Worm (Caenorhabditis elegans) whole organism, mixed stage, embryonic: Measurements from ENCODE around the gene pax-2.
A peak's percentile ranks its signal among the peaks of the same experiment; 100 is the strongest.

Experiments used
- M03D4.4 ChIP-seq: sonication (generic microtip); optimal IDR thresholded peaks from 2 replicates; lab custom pipeline; 2017; ENCODE audit warnings: mild to moderate bottlenecking, missing genetic modification characterization, missing compliant biosample characterization
- bed-3 ChIP-seq: fragments of 200-800 bp; sonication (Bioruptor generic); optimal IDR thresholded peaks from 3 replicates; lab custom pipeline; 2018; ENCODE audit warnings: mild to moderate bottlenecking, missing genetic modification characterization, moderate library complexity, missing compliant biosample characterization
- blmp-1 ChIP-seq: fragments of 150-350 bp; optimal IDR thresholded peaks from 2 replicates; lab custom pipeline; 2014; ENCODE audit warnings: missing biosample characterization, missing genetic modification characterization
- ceh-39 ChIP-seq: fragments of 150-350 bp; optimal IDR thresholded peaks from 2 replicates; lab custom pipeline; 2014; ENCODE audit warnings: missing biosample characterization, missing genetic modification characterization
- ceh-43 ChIP-seq: fragments of 200-800 bp; sonication (Bioruptor generic); optimal IDR thresholded peaks from 2 replicates; lab custom pipeline; 2018; ENCODE audit warnings: mild to moderate bottlenecking, missing genetic modification characterization, moderate library complexity, missing compliant biosample characterization
- ces-1 ChIP-seq: fragments of 150-350 bp; optimal IDR thresholded peaks from 2 replicates; lab custom pipeline; 2014; ENCODE audit warnings: missing biosample characterization, missing genetic modification reagents, missing genetic modification characterization
- drap-1 ChIP-seq: fragments of 200-800 bp; sonication (Bioruptor generic); optimal IDR thresholded peaks from 3 replicates; lab custom pipeline; 2018; ENCODE audit warnings: mild to moderate bottlenecking, missing genetic modification characterization, missing compliant biosample characterization
- elt-1 ChIP-seq: sonication (generic microtip); optimal IDR thresholded peaks from 2 replicates; lab custom pipeline; 2017; ENCODE audit warnings: missing genetic modification characterization, mild to moderate bottlenecking, missing compliant biosample characterization, antibody characterized with exemption, moderate library complexity, borderline replicate concordance; ENCODE audit not compliant: insufficient read depth
- elt-3 ChIP-seq: fragments of 150-350 bp; optimal IDR thresholded peaks from 2 replicates; lab custom pipeline; 2014; ENCODE audit warnings: missing biosample characterization, missing genetic modification characterization
- flh-1 ChIP-seq: fragments of 200-800 bp; sonication (Bioruptor generic); optimal IDR thresholded peaks from 2 replicates; lab custom pipeline; 2018; ENCODE audit warnings: mild to moderate bottlenecking, missing genetic modification characterization, moderate library complexity, missing compliant biosample characterization
- ham-2 ChIP-seq: fragments of 200-800 bp; sonication (Bioruptor generic); optimal IDR thresholded peaks from 2 replicates; lab custom pipeline; 2018; ENCODE audit warnings: mild to moderate bottlenecking, missing genetic modification characterization, missing compliant biosample characterization
- hlh-1 ChIP-seq: fragments of 150-350 bp; optimal IDR thresholded peaks from 2 replicates; lab custom pipeline; 2014; ENCODE audit warnings: missing biosample characterization, missing genetic modification reagents, missing genetic modification characterization
- lin-32 ChIP-seq: fragments of 200-800 bp; sonication (Bioruptor generic); optimal IDR thresholded peaks from 2 replicates; lab custom pipeline; 2018; ENCODE audit warnings: mild to moderate bottlenecking, missing genetic modification characterization, missing compliant biosample characterization
- mab-5 ChIP-seq: fragments of 150-350 bp; optimal IDR thresholded peaks from 2 replicates; lab custom pipeline; 2014; ENCODE audit warnings: missing biosample characterization, missing genetic modification characterization
- mep-1 ChIP-seq: fragments of 150-350 bp; optimal IDR thresholded peaks from 2 replicates; lab custom pipeline; 2017; ENCODE audit warnings: missing biosample characterization, missing genetic modification reagents, missing genetic modification characterization, inconsistent platforms
- mls-2 ChIP-seq: sonication (generic microtip); optimal IDR thresholded peaks from 2 replicates; lab custom pipeline; 2016; ENCODE audit warnings: mild to moderate bottlenecking, missing genetic modification characterization, moderate library complexity, missing compliant biosample characterization
- nhr-12 ChIP-seq: fragments of 150-350 bp; optimal IDR thresholded peaks from 2 replicates; lab custom pipeline; 2014; ENCODE audit warnings: missing biosample characterization, missing genetic modification characterization
- nhr-2 ChIP-seq: fragments of 150-350 bp; optimal IDR thresholded peaks from 2 replicates; lab custom pipeline; 2014; ENCODE audit warnings: missing biosample characterization, missing genetic modification characterization
- nhr-237 ChIP-seq: fragments of 150-350 bp; optimal IDR thresholded peaks from 2 replicates; lab custom pipeline; 2014; ENCODE audit warnings: missing biosample characterization, missing genetic modification characterization
- nhr-28 ChIP-seq: fragments of 150-350 bp; optimal IDR thresholded peaks from 2 replicates; lab custom pipeline; 2014; ENCODE audit warnings: missing biosample characterization, missing genetic modification characterization
- pha-4 ChIP-seq: fragments of 150-350 bp; optimal IDR thresholded peaks from 2 replicates; lab custom pipeline; 2018; ENCODE audit warnings: missing biosample characterization, missing genetic modification reagents, missing genetic modification characterization
- sptf-1 ChIP-seq: sonication (generic microtip); optimal IDR thresholded peaks from 2 replicates; lab custom pipeline; 2017; ENCODE audit warnings: mild to moderate bottlenecking, missing genetic modification characterization, moderate library complexity, missing compliant biosample characterization
- tbx-8 ChIP-seq: fragments of 200-800 bp; sonication (Bioruptor generic); optimal IDR thresholded peaks from 2 replicates; lab custom pipeline; 2018; ENCODE audit warnings: mild to moderate bottlenecking, missing genetic modification characterization, moderate library complexity, missing compliant biosample characterization
- unc-120 ChIP-seq: sonication (generic microtip); optimal IDR thresholded peaks from 2 replicates; lab custom pipeline; 2017; ENCODE audit warnings: missing genetic modification characterization, missing compliant biosample characterization; ENCODE audit not compliant: poor library complexity, severe bottlenecking
- unc-39 ChIP-seq: fragments of 150-350 bp; optimal IDR thresholded peaks from 2 replicates; lab custom pipeline; 2014; ENCODE audit warnings: missing biosample characterization, missing genetic modification characterization
- unc-62 ChIP-seq: fragments of 150-350 bp; optimal IDR thresholded peaks from 2 replicates; lab custom pipeline; 2014; ENCODE audit warnings: missing biosample characterization, missing genetic modification reagents, missing genetic modification characterization
- zip-8 ChIP-seq: fragments of 150-350 bp; optimal IDR thresholded peaks from 2 replicates; lab custom pipeline; 2014; ENCODE audit warnings: missing biosample characterization, missing genetic modification characterization
- ztf-11 ChIP-seq: fragments of 150-350 bp; optimal IDR thresholded peaks from 2 replicates; lab custom pipeline; 2014; ENCODE audit warnings: missing biosample characterization, missing genetic modification characterization

pax-2 gene

DNA sequence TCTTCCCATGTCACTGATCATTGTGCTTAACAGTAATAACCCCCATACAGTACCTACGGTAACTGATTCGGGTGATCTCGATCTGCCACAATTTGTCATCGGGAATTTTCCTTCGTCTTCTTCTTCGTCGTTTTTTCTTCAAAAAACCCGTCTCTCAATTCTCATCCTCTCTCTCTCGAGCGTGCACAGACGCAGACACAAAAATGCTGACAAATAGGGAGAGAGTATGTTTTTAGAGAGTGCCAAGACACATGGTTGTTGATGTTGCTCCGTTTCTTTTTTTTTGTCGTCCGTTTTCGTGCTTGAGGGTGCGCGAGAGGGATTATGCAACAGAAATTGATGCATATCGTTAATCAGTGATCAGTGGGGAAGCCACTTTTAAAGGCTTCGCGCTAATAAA lies 11.2 kb upstream of the pax-2 start:
- TF ChIP-seq M03D4.4 = no peak
- no peak for TF ChIP-seq ztf-11 (tag; lab: Kevin White, UChicago)
- no peak for TF ChIP-seq flh-1
- no peak for TF ChIP-seq mls-2 (tag; lab: Kevin White, UChicago)
- TF ChIP-seq bed-3 (GFP tag; lab: Kevin White, UChicago) = no peak
- no peak for TF ChIP-seq ces-1 (GFP tag; lab: Kevin White, UChicago)
- TF ChIP-seq zip-8 (tag; lab: Kevin White, UChicago) = no peak
- peak; percentile 68 for TF ChIP-seq nhr-237 (tag; lab: Kevin White, UChicago)
- no peak for TF ChIP-seq nhr-2 (tag; lab: Kevin White, UChicago)
- no peak for TF ChIP-seq nhr-12 (tag; lab: Kevin White, UChicago)
- TF ChIP-seq ceh-39 = no peak
- TF ChIP-seq drap-1 (GFP tag; lab: Kevin White, UChicago) = no peak
- TF ChIP-seq ceh-43 (GFP tag; lab: Kevin White, UChicago) = no peak
- TF ChIP-seq pha-4 (tag; lab: Kevin White, UChicago) = peak; percentile 21
- no peak for TF ChIP-seq elt-1 (tag; lab: Kevin White, UChicago)
- TF ChIP-seq unc-62 (GFP tag; lab: Kevin White, UChicago) = peak; percentile 70
- no peak for TF ChIP-seq blmp-1 (tag; lab: Kevin White, UChicago)
- no peak for TF ChIP-seq mab-5 (tag; lab: Kevin White, UChicago)
- no peak for TF ChIP-seq ham-2
- no peak for TF ChIP-seq elt-3 (tag; lab: Kevin White, UChicago)
- TF ChIP-seq lin-32 (GFP tag; lab: Kevin White, UChicago) = no peak
- no peak for TF ChIP-seq mep-1 (tag; lab: Kevin White, UChicago)
- TF ChIP-seq tbx-8 (GFP tag; lab: Kevin White, UChicago) = no peak
- no peak for TF ChIP-seq nhr-28 (tag; lab: Kevin White, UChicago)

DNA sequence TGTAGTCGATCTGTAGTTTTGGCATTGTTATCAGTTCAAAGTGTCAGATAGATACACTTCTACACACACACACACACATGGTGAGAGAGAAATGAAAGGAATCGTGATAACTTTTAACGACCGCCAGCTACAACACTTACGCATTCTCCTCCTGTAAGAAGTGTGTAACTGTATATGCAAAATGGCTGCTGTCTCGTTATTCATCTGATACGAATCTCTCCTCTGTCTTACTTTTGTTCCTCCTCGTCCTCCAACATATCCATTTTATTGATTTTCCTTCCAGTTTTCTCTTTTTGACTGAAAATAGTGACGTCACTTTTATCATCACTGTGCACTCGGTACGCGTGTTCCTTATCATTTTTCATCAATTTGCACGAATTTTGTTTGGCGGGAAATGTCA lies 8.6 kb upstream of the pax-2 start:
- TF ChIP-seq nhr-28 (tag; lab: Kevin White, UChicago) = peak; percentile 32
- TF ChIP-seq mep-1 (tag; lab: Kevin White, UChicago) = no peak

DNA sequence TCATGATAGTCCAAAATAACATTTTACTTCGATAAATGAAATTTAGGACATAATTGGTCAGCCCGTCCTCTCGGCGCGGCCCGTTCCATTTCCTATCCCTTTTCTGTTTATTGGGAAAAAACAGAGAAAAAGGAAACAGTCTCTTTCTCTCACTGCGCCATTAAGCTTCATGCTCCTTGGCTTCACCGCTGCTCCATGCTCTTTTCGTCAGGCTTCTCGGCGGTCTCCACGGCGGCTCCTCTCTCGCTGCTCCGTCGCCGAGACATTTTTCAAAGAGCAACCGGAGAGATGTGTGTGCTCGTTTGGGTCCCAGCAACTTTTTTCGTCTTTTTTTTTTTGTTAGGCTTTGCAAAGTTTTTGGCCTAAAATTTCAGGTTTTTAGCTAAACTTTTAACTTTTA lies 6.7 kb upstream of the pax-2 start:
- TF ChIP-seq unc-39 (tag; lab: Kevin White, UChicago) (no peak), unc-120 (tag; lab: Kevin White, UChicago) (no peak), mep-1 (tag; lab: Kevin White, UChicago) (no peak), unc-62 (GFP tag; lab: Kevin White, UChicago) (no peak), elt-1 (tag; lab: Kevin White, UChicago) (no peak), blmp-1 (tag; lab: Kevin White, UChicago) (no peak), mls-2 (tag; lab: Kevin White, UChicago) (no peak), ceh-43 (GFP tag; lab: Kevin White, UChicago) (no peak), sptf-1 (no peak), ztf-11 (tag; lab: Kevin White, UChicago) (no peak), hlh-1 (tag; lab: Kevin White, UChicago) (no peak), elt-3 (tag; lab: Kevin White, UChicago) (no peak), nhr-237 (tag; lab: Kevin White, UChicago) (no peak)

DNA sequence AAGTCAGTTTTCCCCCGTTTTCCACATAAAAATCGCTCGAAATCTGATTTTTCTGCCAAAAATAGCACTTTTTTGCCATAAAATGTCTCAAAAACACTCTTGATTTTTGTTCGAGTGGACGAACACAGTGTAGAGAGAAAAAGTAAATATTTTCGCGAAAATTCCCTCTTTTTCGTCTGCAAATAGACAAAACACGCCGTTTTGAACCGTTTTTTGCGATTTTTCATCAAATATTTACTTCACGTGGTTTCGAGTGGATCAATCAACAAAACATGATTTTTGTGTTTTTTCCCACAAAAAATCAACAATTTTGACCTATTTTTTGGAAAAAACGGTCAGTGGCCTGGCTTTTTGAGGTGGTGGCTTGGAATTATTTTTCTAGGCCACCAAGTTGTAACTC lies 4.9 kb upstream of the pax-2 start:
- TF ChIP-seq blmp-1 (tag; lab: Kevin White, UChicago) = no peak
- no peak for TF ChIP-seq unc-120 (tag; lab: Kevin White, UChicago)
- TF ChIP-seq elt-1 (tag; lab: Kevin White, UChicago) = no peak
- TF ChIP-seq M03D4.4 = no peak

DNA sequence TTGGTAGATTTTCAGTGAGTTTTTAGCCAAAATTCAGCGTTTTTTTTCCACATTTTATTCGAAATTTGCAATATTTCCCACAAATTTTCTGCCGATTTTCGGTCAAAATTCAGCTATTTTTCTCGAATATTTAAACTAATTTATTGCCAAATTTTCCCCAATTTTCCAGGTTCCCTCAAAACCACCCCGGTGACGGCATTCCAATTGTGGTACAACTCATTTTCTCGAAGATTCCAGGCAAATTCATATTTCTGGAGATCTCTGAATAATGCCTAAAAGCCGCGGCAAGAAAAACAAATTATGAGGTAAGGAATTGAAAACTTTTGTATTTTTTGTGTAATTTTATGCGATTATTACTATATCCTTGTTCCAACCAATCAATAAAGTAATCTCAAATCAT lies 2.9 kb upstream of the pax-2 start, which contains the start of gene osgn-1:
Gene osgn-1, plus strand, starts transcription at position 301 of the 400 bp plus-strand sequence.
- TF ChIP-seq bed-3 (GFP tag; lab: Kevin White, UChicago) = no peak
- TF ChIP-seq mep-1 (tag; lab: Kevin White, UChicago) = no peak
- no peak for TF ChIP-seq mab-5 (tag; lab: Kevin White, UChicago)
- no peak for TF ChIP-seq ham-2
- TF ChIP-seq tbx-8 (GFP tag; lab: Kevin White, UChicago) = no peak
- no peak for TF ChIP-seq unc-39 (tag; lab: Kevin White, UChicago)
- TF ChIP-seq unc-120 (tag; lab: Kevin White, UChicago) = no peak
- no peak for TF ChIP-seq ceh-39
- no peak for TF ChIP-seq nhr-28 (tag; lab: Kevin White, UChicago)
